Fruit fly (Drosophila melanogaster) whole organism, embryonic: ENCODE data around the gene CG10747.
A peak's percentile ranks its signal among the peaks of the same experiment; 100 is the strongest.

Experiments
- CG10366 ChIP-seq: fragments of 200-800 bp; sonication (Bioruptor generic); IDR thresholded peaks from 2 replicates; pipeline ENCODE4 v1.3.6; 2022; ENCODE audit warnings: missing biosample characterization, missing genetic modification characterization
- CG10543 ChIP-seq: fragments of 200-800 bp; sonication (Bioruptor generic); optimal IDR thresholded peaks from 3 replicates; lab custom pipeline; 2017; ENCODE audit warnings: missing biosample characterization, mild to moderate bottlenecking, missing genetic modification characterization, moderate library complexity
- CG10654 ChIP-seq: fragments of 200-800 bp; sonication (Bioruptor generic); optimal IDR thresholded peaks from 2 replicates; lab custom pipeline; 2016; ENCODE audit warnings: missing biosample characterization, missing genetic modification characterization
- CG12104 ChIP-seq: fragments of 200-800 bp; sonication (Bioruptor generic); optimal IDR thresholded peaks from 3 replicates; lab custom pipeline; 2016; ENCODE audit warnings: missing biosample characterization, missing genetic modification characterization
- CG13296 ChIP-seq: fragments of 200-800 bp; sonication (Bioruptor generic); optimal IDR thresholded peaks from 3 replicates; lab custom pipeline; 2018; ENCODE audit warnings: missing biosample characterization, mild to moderate bottlenecking, missing genetic modification characterization
- CG14965 ChIP-seq: fragments of 200-800 bp; sonication (Bioruptor generic); optimal IDR thresholded peaks from 2 replicates; lab custom pipeline; 2016; ENCODE audit warnings: missing biosample characterization, missing genetic modification characterization, borderline replicate concordance
- CG1602 ChIP-seq: fragments of 200-800 bp; sonication (Bioruptor generic); optimal IDR thresholded peaks from 3 replicates; lab custom pipeline; 2016; ENCODE audit warnings: missing biosample characterization, missing genetic modification characterization
- CG16815 ChIP-seq: fragments of 200-800 bp; sonication (Bioruptor generic); optimal IDR thresholded peaks from 3 replicates; lab custom pipeline; 2017; ENCODE audit warnings: missing biosample characterization, mild to moderate bottlenecking, missing genetic modification characterization
- CG17186 ChIP-seq: fragments of 200-800 bp; sonication (Bioruptor generic); optimal IDR thresholded peaks from 3 replicates; lab custom pipeline; 2017; ENCODE audit warnings: missing biosample characterization, missing genetic modification reagents, missing genetic modification characterization
- CG2678 ChIP-seq: fragments of 200-800 bp; sonication (Bioruptor generic); optimal IDR thresholded peaks from 3 replicates; lab custom pipeline; 2019; ENCODE audit warnings: missing biosample characterization, mild to moderate bottlenecking, missing genetic modification characterization, moderate library complexity
- CG2889 ChIP-seq: fragments of 200-800 bp; sonication (Bioruptor generic); IDR thresholded peaks from 3 replicates; pipeline ENCODE4 v1.3.6; 2022; ENCODE audit warnings: missing biosample characterization, missing genetic modification characterization
- CG30403 ChIP-seq: fragments of 200-800 bp; sonication (Bioruptor generic); optimal IDR thresholded peaks from 3 replicates; lab custom pipeline; 2016; ENCODE audit warnings: missing biosample characterization, missing genetic modification characterization
- CG32772 ChIP-seq: fragments of 200-800 bp; sonication (Bioruptor generic); IDR thresholded peaks from 2 replicates; pipeline ENCODE4 v1.3.6; 2022; ENCODE audit warnings: missing biosample characterization, missing genetic modification characterization
- CG34376 ChIP-seq: fragments of 200-800 bp; sonication (Bioruptor generic); optimal IDR thresholded peaks from 2 replicates; lab custom pipeline; 2018; ENCODE audit warnings: missing biosample characterization, mild to moderate bottlenecking, missing genetic modification characterization
- CG3995 ChIP-seq: fragments of 200-800 bp; sonication (Bioruptor generic); optimal IDR thresholded peaks from 3 replicates; lab custom pipeline; 2016; ENCODE audit warnings: missing biosample characterization, missing genetic modification characterization
- CG4424 ChIP-seq: fragments of 200-800 bp; sonication (Bioruptor generic); optimal IDR thresholded peaks from 3 replicates; lab custom pipeline; 2016; ENCODE audit warnings: missing biosample characterization, missing genetic modification characterization
- CG5180 ChIP-seq: fragments of 200-800 bp; sonication (Bioruptor generic); optimal IDR thresholded peaks from 3 replicates; lab custom pipeline; 2017; ENCODE audit warnings: missing biosample characterization, missing genetic modification characterization, mild to moderate bottlenecking, moderate library complexity, missing genetic modification reagents
- CG5245 ChIP-seq: fragments of 200-800 bp; sonication (Bioruptor generic); optimal IDR thresholded peaks from 3 replicates; lab custom pipeline; 2016; ENCODE audit warnings: missing biosample characterization, missing genetic modification characterization
- CG6854 ChIP-seq: fragments of 200-800 bp; sonication (Bioruptor generic); optimal IDR thresholded peaks from 3 replicates; lab custom pipeline; 2017; ENCODE audit warnings: missing biosample characterization, mild to moderate bottlenecking, missing genetic modification characterization
- Chrac-16 ChIP-seq: fragments of 200-800 bp; sonication (Bioruptor generic); optimal IDR thresholded peaks from 3 replicates; lab custom pipeline; 2016; ENCODE audit warnings: missing biosample characterization, missing genetic modification characterization
- Dbx ChIP-seq: fragments of 200-800 bp; sonication (Bioruptor generic); IDR thresholded peaks from 3 replicates; pipeline ENCODE4 v1.3.6; 2022; ENCODE audit warnings: missing biosample characterization, missing genetic modification characterization
- E2f2 ChIP-seq: fragments of 200-800 bp; sonication (Bioruptor generic); IDR thresholded peaks from 2 replicates; pipeline ENCODE4 v1.3.6; 2022; ENCODE audit warnings: missing biosample characterization, missing genetic modification characterization
- Elba2 ChIP-seq: fragments of 200-800 bp; sonication (Bioruptor generic); optimal IDR thresholded peaks from 3 replicates; lab custom pipeline; 2016; ENCODE audit warnings: missing biosample characterization, missing genetic modification characterization
- HHEX ChIP-seq: fragments of 200-800 bp; sonication (Bioruptor generic); optimal IDR thresholded peaks from 3 replicates; lab custom pipeline; 2017; ENCODE audit warnings: missing biosample characterization, mild to moderate bottlenecking, missing genetic modification characterization, missing genetic modification reagents
- HLH3B ChIP-seq: fragments of 200-800 bp; sonication (Bioruptor generic); IDR thresholded peaks from 2 replicates; pipeline ENCODE4 v1.3.6; 2022; ENCODE audit warnings: missing biosample characterization, missing genetic modification characterization
- Lim3 ChIP-seq: fragments of 200-800 bp; sonication (Bioruptor generic); IDR thresholded peaks from 2 replicates; pipeline ENCODE4 v1.3.6; 2022; ENCODE audit warnings: missing biosample characterization, missing genetic modification characterization
- MESR4 ChIP-seq: fragments of 200-800 bp; sonication (Bioruptor generic); optimal IDR thresholded peaks from 2 replicates; lab custom pipeline; 2018; ENCODE audit warnings: missing biosample characterization, mild to moderate bottlenecking, missing genetic modification characterization, moderate library complexity
- Mad ChIP-seq: fragments of 200-800 bp; sonication (Bioruptor generic); optimal IDR thresholded peaks from 2 replicates; lab custom pipeline; 2016; ENCODE audit warnings: missing biosample characterization, missing genetic modification characterization
- Mrtf ChIP-seq: fragments of 200-800 bp; sonication (Bioruptor generic); IDR thresholded peaks from 3 replicates; pipeline ENCODE4 v1.3.6; 2022; ENCODE audit warnings: missing biosample characterization, missing genetic modification characterization
- NC2α ChIP-seq: fragments of 200-800 bp; sonication (Bioruptor generic); optimal IDR thresholded peaks from 2 replicates; lab custom pipeline; 2016; ENCODE audit warnings: missing biosample characterization, missing genetic modification characterization
- NFAT ChIP-seq: fragments of 200-800 bp; sonication (Bioruptor generic); IDR thresholded peaks from 2 replicates; pipeline ENCODE4 v1.3.6; 2022; ENCODE audit warnings: missing biosample characterization, missing genetic modification characterization
- PHDP ChIP-seq: fragments of 200-800 bp; sonication (Bioruptor generic); optimal IDR thresholded peaks from 3 replicates; lab custom pipeline; 2018; ENCODE audit warnings: missing biosample characterization, mild to moderate bottlenecking, missing genetic modification characterization, moderate library complexity
- Sox102F ChIP-seq: fragments of 200-800 bp; sonication (Bioruptor generic); optimal IDR thresholded peaks from 2 replicates; lab custom pipeline; 2018; ENCODE audit warnings: missing biosample characterization, mild to moderate bottlenecking, missing genetic modification characterization, moderate library complexity
- Sry-δ ChIP-seq: fragments of 200-800 bp; sonication (Bioruptor generic); optimal IDR thresholded peaks from 2 replicates; lab custom pipeline; 2016; ENCODE audit warnings: missing biosample characterization, missing genetic modification characterization
- ab ChIP-seq: fragments of 200-800 bp; sonication (Bioruptor generic); optimal IDR thresholded peaks from 2 replicates; lab custom pipeline; 2016; ENCODE audit warnings: missing biosample characterization, missing genetic modification characterization
- az2 ChIP-seq: fragments of 200-800 bp; sonication (Bioruptor generic); optimal IDR thresholded peaks from 3 replicates; lab custom pipeline; 2016; ENCODE audit warnings: missing biosample characterization, missing genetic modification characterization
- cwo ChIP-seq: fragments of 200-800 bp; sonication (Bioruptor generic); optimal IDR thresholded peaks from 3 replicates; lab custom pipeline; 2017; ENCODE audit warnings: missing biosample characterization, missing genetic modification characterization, mild to moderate bottlenecking, moderate library complexity, missing genetic modification reagents
- dysf ChIP-seq: fragments of 200-800 bp; sonication (Bioruptor generic); IDR thresholded peaks from 3 replicates; pipeline ENCODE4 v1.3.6; 2022; ENCODE audit warnings: missing biosample characterization, missing genetic modification characterization
- eve ChIP-seq, 2 experiments: fragments of >200 bp; optimal IDR thresholded peaks; 2 replicates each; lab custom pipeline; 2017; ENCODE audit warnings: missing biosample characterization in 2 of 2, missing genetic modification characterization in 2 of 2
- gcm2 ChIP-seq: fragments of 200-800 bp; sonication (Bioruptor generic); optimal IDR thresholded peaks from 2 replicates; lab custom pipeline; 2016; ENCODE audit warnings: missing biosample characterization, missing genetic modification characterization
- gro ChIP-seq: fragments of 200-800 bp; sonication (Bioruptor generic); optimal IDR thresholded peaks from 2 replicates; lab custom pipeline; 2016; ENCODE audit warnings: missing biosample characterization, missing genetic modification characterization
- her ChIP-seq: fragments of 200-800 bp; sonication (Bioruptor generic); optimal IDR thresholded peaks from 2 replicates; lab custom pipeline; 2016; ENCODE audit warnings: missing biosample characterization, missing genetic modification characterization
- inv ChIP-seq: fragments of 200-800 bp; sonication (Bioruptor generic); IDR thresholded peaks from 2 replicates; pipeline ENCODE4 v1.3.6; 2022; ENCODE audit warnings: missing biosample characterization, missing genetic modification characterization; ENCODE audit not compliant: partially characterized antibody
- ken ChIP-seq: fragments of 200-800 bp; sonication (Bioruptor generic); IDR thresholded peaks from 3 replicates; pipeline ENCODE4 v1.3.6; 2022; ENCODE audit warnings: missing biosample characterization, missing genetic modification characterization
- lab ChIP-seq: fragments of 200-800 bp; sonication (Bioruptor generic); optimal IDR thresholded peaks from 3 replicates; lab custom pipeline; 2017; ENCODE audit warnings: missing biosample characterization, missing genetic modification characterization, mild to moderate bottlenecking, moderate library complexity, missing genetic modification reagents
- luna ChIP-seq: fragments of 200-800 bp; sonication (Bioruptor generic); optimal IDR thresholded peaks from 2 replicates; lab custom pipeline; 2016; ENCODE audit warnings: missing biosample characterization, missing genetic modification characterization
- mam ChIP-seq: fragments of 200-800 bp; sonication (Bioruptor generic); optimal IDR thresholded peaks from 3 replicates; lab custom pipeline; 2016; ENCODE audit warnings: missing biosample characterization, missing genetic modification characterization
- nerfin-1 ChIP-seq: fragments of 200-800 bp; sonication (Bioruptor generic); optimal IDR thresholded peaks from 3 replicates; lab custom pipeline; 2019; ENCODE audit warnings: missing biosample characterization, mild to moderate bottlenecking, missing genetic modification characterization, moderate library complexity
- sna ChIP-seq: fragments of 200-800 bp; sonication (Bioruptor generic); IDR thresholded peaks from 2 replicates; pipeline ENCODE4 v1.3.6; 2022; ENCODE audit warnings: missing biosample characterization, missing genetic modification characterization; ENCODE audit not compliant: partially characterized antibody
- wek ChIP-seq: fragments of 200-800 bp; sonication (Bioruptor generic); optimal IDR thresholded peaks from 3 replicates; lab custom pipeline; 2018; ENCODE audit warnings: missing biosample characterization, mild to moderate bottlenecking, missing genetic modification characterization, moderate library complexity

The CG10747 gene

DNA sequence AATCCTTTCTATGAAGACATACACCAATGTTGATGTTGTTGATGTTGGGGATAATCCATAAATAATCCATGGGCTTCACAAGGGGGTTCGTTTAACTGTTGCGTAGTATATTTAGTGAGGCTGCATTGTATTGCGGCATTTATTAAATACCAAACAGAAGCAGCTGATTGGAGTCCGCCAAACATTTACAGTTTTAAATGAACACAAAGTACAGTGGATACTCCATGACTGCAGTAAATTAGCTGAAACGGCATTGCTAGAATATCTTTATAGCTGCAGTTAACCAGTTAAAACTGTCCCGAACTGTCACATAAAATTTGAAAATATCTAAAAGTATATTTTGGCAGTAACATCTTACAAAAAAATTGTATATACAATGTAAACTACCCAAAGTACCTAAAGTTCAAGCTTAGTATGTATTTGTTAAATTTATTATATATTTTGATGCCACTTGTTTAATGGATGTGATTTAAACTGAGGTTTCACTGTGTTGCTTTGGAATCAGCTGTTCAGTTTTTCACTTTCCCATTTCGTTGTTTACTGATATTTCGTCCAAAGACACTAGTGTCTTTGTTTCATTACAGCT is at the start of gene CG10747, which contains the start of gene Pyroxd1 (continued):
- TF ChIP-seq dysf (peak; percentile 98), Mrtf (GFP tag; lab: Robert Waterston, UW) (peak; percentile 95), CG5245 (peak; percentile 94), gcm2 (peak; percentile 92), her (GFP tag; lab: Kevin White, UChicago) (peak; percentile 89), CG17186 (GFP tag; lab: Kevin White, UChicago) (peak; percentile 63), CG4424 (GFP tag; lab: Kevin White, UChicago) (peak; percentile 96), CG2678 (peak; percentile 98), CG13296 (GFP tag; lab: Kevin White, UChicago) (peak; percentile 97), cwo (GFP tag; lab: Kevin White, UChicago) (peak; percentile 91), nerfin-1 (peak; percentile 92), PHDP (peak; percentile 97), Elba2 (GFP tag; lab: Kevin White, UChicago) (peak; percentile 81), NC2α (GFP tag; lab: Kevin White, UChicago) (peak; percentile 82), Dbx (peak; percentile 96), CG34376 (peak; percentile 97), HHEX (peak; percentile 94), CG12104 (GFP tag; lab: Kevin White, UChicago) (peak; percentile 95), inv (no peak), lab (GFP tag; lab: Kevin White, UChicago) (peak; percentile 97), MESR4 (peak; percentile 80), CG10366 (peak; percentile 95), ken (peak; percentile 94), CG3995 (GFP tag; lab: Kevin White, UChicago) (peak; percentile 80), Mad (GFP tag; lab: Kevin White, UChicago) (peak; percentile 92), HLH3B (GFP tag; lab: Robert Waterston, UW) (peak; percentile 93), CG10654 (GFP tag; lab: Kevin White, UChicago) (peak; percentile 95), CG32772 (GFP tag; lab: Robert Waterston, UW) (peak; percentile 93), CG10543 (GFP tag; lab: Kevin White, UChicago) (peak; percentile 98), E2f2 (GFP tag; lab: Robert Waterston, UW) (peak; percentile 91), eve (GFP tag; optimal IDR thresholded peaks at IDR 0.05; lab: Kevin White, UChicago) (no peak), Lim3 (peak; percentile 85), CG2889 (GFP tag; lab: Robert Waterston, UW) (peak; percentile 92), luna (peak; percentile 85), gro (GFP tag; lab: Kevin White, UChicago) (peak; percentile 95), wek (GFP tag; lab: Kevin White, UChicago) (peak; percentile 82), CG16815 (peak; percentile 98), CG5180 (GFP tag; lab: Kevin White, UChicago) (peak; percentile 85), sna (no peak), az2 (GFP tag; lab: Kevin White, UChicago) (peak; percentile 98), Chrac-16 (peak; percentile 98), CG30403 (GFP tag; lab: Kevin White, UChicago) (peak; percentile 99), CG14965 (GFP tag; lab: Kevin White, UChicago) (peak; percentile 62), mam (GFP tag; lab: Kevin White, UChicago) (peak; percentile 97), NFAT (GFP tag; lab: Robert Waterston, UW) (peak; percentile 94), Sry-δ (GFP tag; lab: Kevin White, UChicago) (peak; percentile 57), CG6854 (GFP tag; lab: Kevin White, UChicago) (peak; percentile 93), Sox102F (GFP tag; lab: Kevin White, UChicago) (peak; percentile 97), CG1602 (GFP tag; lab: Kevin White, UChicago) (peak; percentile 98), ab (peak; percentile 92)
